Worm (Caenorhabditis elegans): ENCODE data around the gene sec-61.G.

- TF ChIP-seq fkh-10 (GFP tag; optimal IDR thresholded peaks at IDR 0.05) (no peak), ceh-9 (tag; optimal IDR thresholded peaks at IDR 0.05) (no peak), ref-2 (tag; optimal IDR thresholded peaks at IDR 0.05) (no peak), unc-42 (tag; optimal IDR thresholded peaks at IDR 0.05) (no peak), hlh-8 (tag; optimal IDR thresholded peaks at IDR 0.05) (no peak)
These were observed 19.0 kb upstream of the sec-61.G start for ce11 chrV:10915922-10916321.
